Worm (Caenorhabditis elegans) whole organism, L1 larva: ENCODE data around the gene srx-14.

Experiments
- alr-1 ChIP-seq: fragments of 200-800 bp; sonication (Bioruptor generic); optimal IDR thresholded peaks from 2 replicates; lab custom pipeline; 2018; ENCODE audit warnings: borderline replicate concordance, mild to moderate bottlenecking, missing genetic modification characterization, missing compliant biosample characterization
- ama-1 ChIP-seq: fragments of 150-350 bp; optimal IDR thresholded peaks from 2 replicates; lab custom pipeline; 2014
- ceh-82 ChIP-seq, 3 experiments: fragments of 150-350 bp in 1 of 3; sonication (generic microtip) in 2 of 3; optimal IDR thresholded peaks; 2 replicates each; lab custom pipeline; 2014 to 2017; ENCODE audit warnings: missing biosample characterization in 3 of 3, missing genetic modification characterization in 3 of 3
- egl-13 ChIP-seq: sonication (generic microtip); optimal IDR thresholded peaks from 2 replicates; lab custom pipeline; 2016; ENCODE audit warnings: missing genotype, missing genetic modification reagents, missing genetic modification characterization, missing compliant biosample characterization
- fkh-4 ChIP-seq: sonication (generic microtip); optimal IDR thresholded peaks from 2 replicates; lab custom pipeline; 2016; ENCODE audit warnings: missing compliant biosample characterization, missing genetic modification characterization, borderline replicate concordance
- mab-9 ChIP-seq: fragments of 200-800 bp; sonication (Bioruptor generic); IDR thresholded peaks from 2 replicates; pipeline ENCODE4 v1.3.6; 2022; ENCODE audit warnings: missing genetic modification reagents, missing genetic modification characterization, missing compliant biosample characterization
- nhr-11 ChIP-seq: fragments of 150-350 bp; optimal IDR thresholded peaks from 2 replicates; lab custom pipeline; 2014; ENCODE audit warnings: missing biosample characterization, missing genetic modification characterization
- nhr-12 ChIP-seq: sonication (generic microtip); optimal IDR thresholded peaks from 2 replicates; lab custom pipeline; 2017; ENCODE audit warnings: missing biosample characterization, missing genetic modification characterization
- pqm-1 ChIP-seq: sonication (generic microtip); optimal IDR thresholded peaks from 3 replicates; lab custom pipeline; 2017; ENCODE audit warnings: missing biosample characterization, missing genetic modification characterization
- skn-1 ChIP-seq: fragments of 150-350 bp; optimal IDR thresholded peaks from 2 replicates; lab custom pipeline; 2014; ENCODE audit warnings: missing biosample characterization, missing genetic modification characterization
- snpc-4 ChIP-seq: fragments of 150-350 bp; optimal IDR thresholded peaks from 2 replicates; lab custom pipeline; 2014; ENCODE audit warnings: missing biosample characterization, missing genetic modification characterization

DNA sequence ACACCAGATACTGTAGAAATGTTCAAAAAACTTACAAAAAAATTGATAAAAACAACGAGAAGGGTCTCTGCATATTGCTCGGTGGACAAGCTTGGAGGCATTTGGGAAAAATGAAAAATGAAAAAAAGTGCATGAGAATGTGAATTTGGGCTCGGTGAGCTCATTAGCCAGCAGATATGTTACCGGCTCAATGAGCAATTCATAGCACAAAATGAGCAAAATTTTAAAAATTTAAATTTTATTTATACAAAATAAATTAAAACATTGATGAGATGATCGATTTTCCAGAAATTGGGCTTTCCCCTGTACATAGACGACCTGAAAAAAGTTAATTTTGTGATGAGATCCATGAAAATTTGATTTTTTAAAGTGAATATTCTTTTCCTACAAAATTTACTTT, at the start of gene srx-14:
- TF ChIP-seq skn-1 (tag; lab: Kevin White, UChicago) (no peak), ama-1 (lab: Kevin White, UChicago) (no peak), mab-9 (GFP tag; lab: Robert Waterston, UW) (no peak), fkh-4 (tag; lab: Kevin White, UChicago) (no peak), snpc-4 (no peak), egl-13 (tag; lab: Kevin White, UChicago) (no peak), nhr-12 (tag; lab: Kevin White, UChicago) (no peak), pqm-1 (no peak), nhr-11 (tag; lab: Kevin White, UChicago) (no peak), alr-1 (tag; lab: Kevin White, UChicago) (no peak), ceh-82 (tag; optimal IDR thresholded peaks at IDR 0.05; lab: Kevin White, UChicago) (no peak)
